Worm (Caenorhabditis elegans) whole organism, L2 larva: ENCODE results near the gene Y43C5B.2.

Source experiments
- C34F6.9 ChIP-seq: fragments of 150-350 bp; optimal IDR thresholded peaks from 2 replicates; lab custom pipeline; 2014; ENCODE audit warnings: missing biosample characterization, missing genetic modification characterization
- F13H6.1 ChIP-seq: sonication (generic microtip); optimal IDR thresholded peaks from 2 replicates; lab custom pipeline; 2016; ENCODE audit warnings: missing genetic modification characterization, missing compliant biosample characterization
- R02D3.7 ChIP-seq: fragments of 150-350 bp; optimal IDR thresholded peaks from 2 replicates; lab custom pipeline; 2014; ENCODE audit warnings: missing biosample characterization, missing genetic modification characterization
- Y55F3AM.14 ChIP-seq: fragments of 200-800 bp; sonication (Bioruptor generic); optimal IDR thresholded peaks from 2 replicates; lab custom pipeline; 2018; ENCODE audit warnings: mild to moderate bottlenecking, missing genetic modification characterization, missing compliant biosample characterization
- aly-2 ChIP-seq: fragments of 150-350 bp; optimal IDR thresholded peaks from 2 replicates; lab custom pipeline; 2014; ENCODE audit warnings: missing biosample characterization, missing genetic modification characterization
- ama-1 ChIP-seq: fragments of 150-350 bp; optimal IDR thresholded peaks from 2 replicates; lab custom pipeline; 2018; ENCODE audit warnings: inconsistent platforms
- crh-2 ChIP-seq: sonication (generic microtip); optimal IDR thresholded peaks from 2 replicates; lab custom pipeline; 2017; ENCODE audit warnings: missing biosample characterization, missing genetic modification characterization
- elt-1 ChIP-seq: fragments of 150-350 bp; optimal IDR thresholded peaks from 2 replicates; lab custom pipeline; 2014; ENCODE audit warnings: missing biosample characterization, missing genetic modification characterization
- elt-3 ChIP-seq: sonication (generic microtip); optimal IDR thresholded peaks from 2 replicates; lab custom pipeline; 2017; ENCODE audit warnings: missing biosample characterization, missing genetic modification characterization
- gmeb-1 ChIP-seq: fragments of 150-350 bp; optimal IDR thresholded peaks from 2 replicates; lab custom pipeline; 2014; ENCODE audit warnings: missing biosample characterization, missing genetic modification characterization
- lin-13 ChIP-seq: fragments of 150-350 bp; optimal IDR thresholded peaks from 2 replicates; lab custom pipeline; 2014; ENCODE audit warnings: missing biosample characterization, missing genetic modification reagents, missing genetic modification characterization
- lsy-2 ChIP-seq, 2 experiments: fragments of 150-350 bp in 1 of 2; sonication (generic microtip) in 1 of 2; optimal IDR thresholded peaks; 2 replicates each; lab custom pipeline; 2014 to 2017; ENCODE audit warnings: missing biosample characterization in 2 of 2, missing genetic modification characterization in 2 of 2
- mbf-1 ChIP-seq: sonication (generic microtip); optimal IDR thresholded peaks from 2 replicates; lab custom pipeline; 2017; ENCODE audit warnings: missing biosample characterization, missing genetic modification characterization
- mdl-1 ChIP-seq, 2 experiments: fragments of 150-350 bp in 1 of 2; sonication (generic microtip) in 1 of 2; optimal IDR thresholded peaks; 2 replicates each; lab custom pipeline; 2017; ENCODE audit warnings: missing biosample characterization in 2 of 2, missing genetic modification characterization in 2 of 2
- nhr-10 ChIP-seq: sonication (generic microtip); optimal IDR thresholded peaks from 2 replicates; lab custom pipeline; 2017; ENCODE audit warnings: missing biosample characterization, missing genetic modification characterization
- nhr-12 ChIP-seq: fragments of 150-350 bp; optimal IDR thresholded peaks from 2 replicates; lab custom pipeline; 2014; ENCODE audit warnings: missing biosample characterization, missing genetic modification characterization
- nhr-129 ChIP-seq: fragments of 150-350 bp; optimal IDR thresholded peaks from 2 replicates; lab custom pipeline; 2014; ENCODE audit warnings: missing biosample characterization, missing genetic modification characterization
- nhr-23 ChIP-seq: fragments of 150-350 bp; optimal IDR thresholded peaks from 2 replicates; lab custom pipeline; 2014; ENCODE audit warnings: missing biosample characterization, missing genetic modification reagents, missing genetic modification characterization
- nhr-237 ChIP-seq: fragments of 150-350 bp; optimal IDR thresholded peaks from 2 replicates; lab custom pipeline; 2014; ENCODE audit warnings: missing biosample characterization, missing genetic modification characterization
- nhr-25 ChIP-seq: fragments of 150-350 bp; sonication (generic microtip); optimal IDR thresholded peaks from 3 replicates; lab custom pipeline; 2014; ENCODE audit warnings: missing biosample characterization, missing genetic modification characterization
- nhr-77 ChIP-seq: fragments of 150-350 bp; optimal IDR thresholded peaks from 2 replicates; lab custom pipeline; 2014; ENCODE audit warnings: missing biosample characterization, missing genetic modification characterization
- peb-1 ChIP-seq: fragments of 150-350 bp; optimal IDR thresholded peaks from 2 replicates; lab custom pipeline; 2014; ENCODE audit warnings: missing biosample characterization, missing genetic modification characterization
- sem-4 ChIP-seq: fragments of 150-350 bp; optimal IDR thresholded peaks from 2 replicates; lab custom pipeline; 2014; ENCODE audit warnings: missing biosample characterization, missing genetic modification reagents, missing genetic modification characterization
- sma-3 ChIP-seq: sonication (generic microtip); optimal IDR thresholded peaks from 2 replicates; lab custom pipeline; 2016; ENCODE audit warnings: missing genetic modification reagents, missing genetic modification characterization, missing compliant biosample characterization
- sma-9 ChIP-seq, 2 experiments: fragments of 150-350 bp in 1 of 2; sonication (generic microtip) in 1 of 2; optimal IDR thresholded peaks; 2 replicates each; lab custom pipeline; 2014 to 2016; ENCODE audit warnings: missing genetic modification characterization in 2 of 2, mild to moderate bottlenecking in 1 of 2, missing biosample characterization in 1 of 2, missing compliant biosample characterization in 1 of 2, missing genetic modification reagents in 1 of 2, moderate library complexity in 1 of 2
- snpc-4 ChIP-seq: fragments of 150-350 bp; optimal IDR thresholded peaks from 2 replicates; lab custom pipeline; 2014; ENCODE audit warnings: missing biosample characterization, missing genetic modification characterization
- unc-39 ChIP-seq: fragments of 150-350 bp; optimal IDR thresholded peaks from 2 replicates; lab custom pipeline; 2014; ENCODE audit warnings: missing biosample characterization, missing genetic modification characterization
- unc-55 ChIP-seq: fragments of 150-350 bp; sonication (generic microtip); optimal IDR thresholded peaks from 3 replicates; lab custom pipeline; 2014; ENCODE audit warnings: missing biosample characterization, missing genetic modification reagents, missing genetic modification characterization
- unc-62 ChIP-seq: fragments of 150-350 bp; optimal IDR thresholded peaks from 2 replicates; lab custom pipeline; 2014; ENCODE audit warnings: missing biosample characterization, missing genetic modification reagents, missing genetic modification characterization
- ztf-1 ChIP-seq: fragments of 200-800 bp; sonication (Bioruptor generic); conservative IDR thresholded peaks from 2 replicates; pipeline ENCODE4 v1.3.6; 2022; ENCODE audit warnings: missing genetic modification characterization, missing compliant biosample characterization
- ztf-11 ChIP-seq: sonication (generic microtip); optimal IDR thresholded peaks from 2 replicates; lab custom pipeline; 2017; ENCODE audit warnings: missing biosample characterization, missing genetic modification characterization
- ztf-4 ChIP-seq: fragments of 150-350 bp; optimal IDR thresholded peaks from 2 replicates; lab custom pipeline; 2014; ENCODE audit warnings: missing biosample characterization, missing genetic modification characterization

Y43C5B.2 gene

DNA sequence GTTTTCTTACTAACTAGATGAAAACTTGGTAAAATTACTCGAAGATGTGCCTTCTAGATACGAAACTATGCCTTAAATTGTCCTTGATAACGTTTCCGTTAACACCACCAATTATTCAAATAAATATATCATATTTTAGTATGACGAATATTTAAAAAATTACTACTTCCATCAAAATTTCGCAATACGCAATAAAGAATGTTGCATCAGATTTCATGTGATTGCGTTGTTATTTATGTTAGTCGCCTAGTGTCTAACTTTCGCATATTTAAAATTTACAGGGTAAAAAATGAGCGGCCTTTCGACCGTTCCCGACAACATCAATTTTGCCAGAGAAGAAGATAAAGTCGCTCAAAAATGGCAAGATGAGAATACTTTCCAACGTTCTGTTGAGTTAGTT, 16.2 kb upstream of the Y43C5B.2 start, which contains the start of gene iars-1:
Gene iars-1 (plus strand): TSS at position 276 of the 400 bp plus-strand sequence.
- TF ChIP-seq unc-39 (tag; lab: Kevin White, UChicago): no peak
- TF ChIP-seq elt-3 (tag; lab: Kevin White, UChicago): no peak
- TF ChIP-seq ama-1 (lab: Kevin White, UChicago): no peak
- TF ChIP-seq nhr-129: peak; percentile 11
- TF ChIP-seq Y55F3AM.14 (GFP tag; lab: Kevin White, UChicago): no peak
- no peak for TF ChIP-seq nhr-10 (tag; lab: Kevin White, UChicago)

- TF ChIP-seq unc-55 (GFP tag; lab: Kevin White, UChicago): peak; percentile 58
- no peak for TF ChIP-seq unc-39 (tag; lab: Kevin White, UChicago)
- TF ChIP-seq C34F6.9 (tag; lab: Kevin White, UChicago): peak; percentile 53
- peak in 1 of 2 experiments; percentile 62 for TF ChIP-seq lsy-2 (tag; optimal IDR thresholded peaks at IDR 0.05; lab: Kevin White, UChicago)
- TF ChIP-seq, all 48 proteins: peak for 3
These were observed 15.7 kb upstream of the Y43C5B.2 start, which contains the start of gene pges-2 for ce11 chrIV:10367740-10368246. Gene pges-2, minus strand, starts transcription at chrIV:10367790.

- TF ChIP-seq nhr-25 (peak; percentile 29), lin-13 (GFP tag; lab: Kevin White, UChicago) (no peak), sem-4 (no peak), sma-3 (GFP tag; lab: Kevin White, UChicago) (peak; percentile 49), crh-2 (tag; lab: Kevin White, UChicago) (peak; percentile 83), sma-9 (GFP tag; optimal IDR thresholded peaks at IDR 0.05; lab: Kevin White, UChicago) (peak; percentile 53), sma-9 (tag; optimal IDR thresholded peaks at IDR 0.05; lab: Kevin White, UChicago) (no peak), mbf-1 (tag; lab: Kevin White, UChicago) (no peak), nhr-129 (peak; percentile 54), C34F6.9 (tag; lab: Kevin White, UChicago) (peak; percentile 64), lsy-2 (tag; optimal IDR thresholded peaks at IDR 0.05; lab: Kevin White, UChicago) (peak in 1 of 2 experiments; percentile 69), R02D3.7 (tag; lab: Kevin White, UChicago) (no peak), nhr-10 (tag; lab: Kevin White, UChicago) (no peak), F13H6.1 (tag; lab: Kevin White, UChicago) (peak; percentile 40), unc-55 (GFP tag; lab: Kevin White, UChicago) (peak; percentile 54), ama-1 (lab: Kevin White, UChicago) (no peak), nhr-12 (tag; lab: Kevin White, UChicago) (no peak), ztf-1 (GFP tag; lab: Robert Waterston, UW) (no peak), gmeb-1 (tag; lab: Kevin White, UChicago) (peak; percentile 67), ztf-4 (tag; lab: Kevin White, UChicago) (no peak)
- TF ChIP-seq, all 48 proteins: peak for 10
These were observed 13.9 kb upstream of the Y43C5B.2 start, which contains the start of gene sir-2.1 for ce11 chrIV:10366018-10366417. Gene sir-2.1, minus strand, starts transcription at chrIV:10366229.

ce11 chrIV:10360336-10360735, 8.2 kb upstream of the Y43C5B.2 start, which contains the start of gene ugt-59:
Gene ugt-59, plus strand, starts transcription at chrIV:10360636.
- TF ChIP-seq sma-3 (GFP tag; lab: Kevin White, UChicago) (no peak), aly-2 (no peak), lin-13 (GFP tag; lab: Kevin White, UChicago) (no peak), nhr-77 (tag; lab: Kevin White, UChicago) (no peak), mdl-1 (tag; optimal IDR thresholded peaks at IDR 0.05; lab: Kevin White, UChicago) (no peak), elt-1 (tag; lab: Kevin White, UChicago) (no peak), unc-62 (GFP tag; lab: Kevin White, UChicago) (no peak), unc-55 (GFP tag; lab: Kevin White, UChicago) (no peak)

- TF ChIP-seq ama-1 (lab: Kevin White, UChicago) (no peak), gmeb-1 (tag; lab: Kevin White, UChicago) (no peak), sma-3 (GFP tag; lab: Kevin White, UChicago) (no peak), crh-2 (tag; lab: Kevin White, UChicago) (peak; percentile 7), snpc-4 (tag; lab: Kevin White, UChicago) (no peak), sma-9 (GFP tag; optimal IDR thresholded peaks at IDR 0.05; lab: Kevin White, UChicago) (no peak), sma-9 (tag; optimal IDR thresholded peaks at IDR 0.05; lab: Kevin White, UChicago) (no peak), nhr-10 (tag; lab: Kevin White, UChicago) (no peak), unc-55 (GFP tag; lab: Kevin White, UChicago) (peak; percentile 39), C34F6.9 (tag; lab: Kevin White, UChicago) (peak; percentile 33), peb-1 (no peak), elt-1 (tag; lab: Kevin White, UChicago) (no peak), nhr-237 (tag; lab: Kevin White, UChicago) (no peak), lin-13 (GFP tag; lab: Kevin White, UChicago) (no peak), ztf-11 (tag; lab: Kevin White, UChicago) (no peak), nhr-23 (tag; lab: Kevin White, UChicago) (no peak)
These were observed 5.7 kb upstream of the Y43C5B.2 start, which contains the start of gene gkow-1 for ce11 chrIV:10357842-10358241. Gene gkow-1, plus strand, starts transcription at chrIV:10358142.
